Fruit fly (Drosophila melanogaster): Measurements from ENCODE around the gene CG14355.

The CG14355 gene

dm6 chr3R:14151840-14152239, at the start of gene CG14355:
CG14355 (minus strand) TSS chr3R:14151940.
- TF ChIP-seq ovo (GFP tag; optimal IDR thresholded peaks at IDR 0.05), result no peak
- TF ChIP-seq CG11617 (GFP tag; optimal IDR thresholded peaks at IDR 0.05), result no peak
- no peak for TF ChIP-seq tj (GFP tag; optimal IDR thresholded peaks at IDR 0.05)
- no peak for TF ChIP-seq CG7101 (tag; optimal IDR thresholded peaks at IDR 0.05)
- no peak for TF ChIP-seq Clk (GFP tag; optimal IDR thresholded peaks at IDR 0.05)
- TF ChIP-seq CG5204 (GFP tag; optimal IDR thresholded peaks at IDR 0.05), result no peak
- no peak for TF ChIP-seq pad (GFP tag; optimal IDR thresholded peaks at IDR 0.05)
- TF ChIP-seq CG7045 (GFP tag; optimal IDR thresholded peaks at IDR 0.05), result no peak
- no peak for TF ChIP-seq Mnt (GFP tag; optimal IDR thresholded peaks at IDR 0.05)
- no peak for TF ChIP-seq toe (GFP tag; optimal IDR thresholded peaks at IDR 0.05)
- no peak for TF ChIP-seq cic (GFP tag; optimal IDR thresholded peaks at IDR 0.05)
- no peak for TF ChIP-seq CG1620 (GFP tag; optimal IDR thresholded peaks at IDR 0.05)
- no peak for TF ChIP-seq Hr96 (GFP tag; optimal IDR thresholded peaks at IDR 0.05)
- no peak for TF ChIP-seq Crg-1 (GFP tag; optimal IDR thresholded peaks at IDR 0.05)

dm6 chr3R:14162176-14162759, 10.5 kb upstream of the CG14355 start, which contains the start of gene CG3199:
CG3199 (plus strand) TSS chr3R:14162709.
- no peak for TF ChIP-seq tj (GFP tag; optimal IDR thresholded peaks at IDR 0.05)
- TF ChIP-seq Clk (GFP tag; optimal IDR thresholded peaks at IDR 0.05), result no peak
- TF ChIP-seq toe (GFP tag; optimal IDR thresholded peaks at IDR 0.05), result no peak
- TF ChIP-seq ovo (GFP tag; optimal IDR thresholded peaks at IDR 0.05), result no peak
- TF ChIP-seq CG14711 (tag; optimal IDR thresholded peaks at IDR 0.05), result no peak
- no peak for TF ChIP-seq pad (GFP tag; optimal IDR thresholded peaks at IDR 0.05)
- no peak for TF ChIP-seq Crg-1 (GFP tag; optimal IDR thresholded peaks at IDR 0.05)
- TF ChIP-seq cic (GFP tag; optimal IDR thresholded peaks at IDR 0.05), result no peak
- TF ChIP-seq cnc (optimal IDR thresholded peaks at IDR 0.05), result no peak
- TF ChIP-seq CG7045 (GFP tag; optimal IDR thresholded peaks at IDR 0.05), result no peak
- no peak for TF ChIP-seq CG1620 (GFP tag; optimal IDR thresholded peaks at IDR 0.05)
- TF ChIP-seq CG12768 (GFP tag; optimal IDR thresholded peaks at IDR 0.05), result no peak
- TF ChIP-seq Mnt (GFP tag; optimal IDR thresholded peaks at IDR 0.05), result no peak
- no peak for TF ChIP-seq CG7101 (tag; optimal IDR thresholded peaks at IDR 0.05)
- no peak for TF ChIP-seq Hr96 (GFP tag; optimal IDR thresholded peaks at IDR 0.05)
- no peak for TF ChIP-seq CG33017 (tag; optimal IDR thresholded peaks at IDR 0.05)
- TF ChIP-seq CG11617 (GFP tag; optimal IDR thresholded peaks at IDR 0.05), result no peak
- no peak for TF ChIP-seq kay (GFP tag; ENCODE audit: borderline replicate concordance)
- TF ChIP-seq CG5204 (GFP tag; optimal IDR thresholded peaks at IDR 0.05), result no peak

dm6 chr3R:14160178-14160577, 8.4 kb upstream of the CG14355 start, which contains the start of gene CG31327:
CG31327 (minus strand) TSS chr3R:14160278.
- TF ChIP-seq CG1620 (GFP tag; optimal IDR thresholded peaks at IDR 0.05) (no peak), CG7045 (GFP tag; optimal IDR thresholded peaks at IDR 0.05) (no peak), Clk (GFP tag; optimal IDR thresholded peaks at IDR 0.05) (no peak), pad (GFP tag; optimal IDR thresholded peaks at IDR 0.05) (no peak), bab1 (GFP tag; optimal IDR thresholded peaks at IDR 0.05) (no peak), tj (GFP tag; optimal IDR thresholded peaks at IDR 0.05) (no peak), CG14711 (tag; optimal IDR thresholded peaks at IDR 0.05) (no peak), CG7101 (tag; optimal IDR thresholded peaks at IDR 0.05) (no peak), cic (GFP tag; optimal IDR thresholded peaks at IDR 0.05) (no peak)

dm6 chr3R:14157331-14157730, 5.6 kb upstream of the CG14355 start, which contains the start of gene CG31533:
CG31533 (minus strand) TSS chr3R:14157431.
- TF ChIP-seq Mnt (GFP tag; optimal IDR thresholded peaks at IDR 0.05), result no peak
- no peak for TF ChIP-seq toe (GFP tag; optimal IDR thresholded peaks at IDR 0.05)
- TF ChIP-seq CG7045 (GFP tag; optimal IDR thresholded peaks at IDR 0.05), result no peak
- no peak for TF ChIP-seq pad (GFP tag; optimal IDR thresholded peaks at IDR 0.05)
- no peak for TF ChIP-seq CG12768 (GFP tag; optimal IDR thresholded peaks at IDR 0.05)
- no peak for TF ChIP-seq CG1620 (GFP tag; optimal IDR thresholded peaks at IDR 0.05)
- TF ChIP-seq tj (GFP tag; optimal IDR thresholded peaks at IDR 0.05), result no peak
- no peak for TF ChIP-seq Clk (GFP tag; optimal IDR thresholded peaks at IDR 0.05)

- no peak for TF ChIP-seq pad (GFP tag; optimal IDR thresholded peaks at IDR 0.05)
- TF ChIP-seq cic (GFP tag; optimal IDR thresholded peaks at IDR 0.05), result no peak
- TF ChIP-seq CG33017 (tag; optimal IDR thresholded peaks at IDR 0.05), result no peak
- TF ChIP-seq kay (GFP tag; ENCODE audit: borderline replicate concordance), result no peak
- no peak for TF ChIP-seq tj (GFP tag; optimal IDR thresholded peaks at IDR 0.05)
- TF ChIP-seq CG11617 (GFP tag; optimal IDR thresholded peaks at IDR 0.05), result no peak
- TF ChIP-seq ovo (GFP tag; optimal IDR thresholded peaks at IDR 0.05), result no peak
- TF ChIP-seq CG7101 (tag; optimal IDR thresholded peaks at IDR 0.05), result no peak
- no peak for TF ChIP-seq CG5204 (GFP tag; optimal IDR thresholded peaks at IDR 0.05)
- TF ChIP-seq bab1 (GFP tag; optimal IDR thresholded peaks at IDR 0.05), result no peak
- no peak for TF ChIP-seq Clk (GFP tag; optimal IDR thresholded peaks at IDR 0.05)
- no peak for TF ChIP-seq CG1620 (GFP tag; optimal IDR thresholded peaks at IDR 0.05)
- TF ChIP-seq toe (GFP tag; optimal IDR thresholded peaks at IDR 0.05), result no peak
- TF ChIP-seq cnc (optimal IDR thresholded peaks at IDR 0.05), result no peak
- no peak for TF ChIP-seq CG12768 (GFP tag; optimal IDR thresholded peaks at IDR 0.05)
- TF ChIP-seq CG14711 (tag; optimal IDR thresholded peaks at IDR 0.05), result no peak
- no peak for TF ChIP-seq Mnt (GFP tag; optimal IDR thresholded peaks at IDR 0.05)
- TF ChIP-seq Crg-1 (GFP tag; optimal IDR thresholded peaks at IDR 0.05), result no peak
- no peak for TF ChIP-seq Hr96 (GFP tag; optimal IDR thresholded peaks at IDR 0.05)
- TF ChIP-seq CG7045 (GFP tag; optimal IDR thresholded peaks at IDR 0.05), result no peak
Observed at dm6 chr3R:14154341-14154740, 2.6 kb upstream of the CG14355 start, which contains the start of gene CG44215. CG44215 (minus strand) TSS chr3R:14154441.

dm6 chr3R:14153729-14154128, 2.0 kb upstream of the CG14355 start, which contains the start of gene Recs1:
Recs1 (minus strand) TSS chr3R:14153829.
- no peak for TF ChIP-seq CG11617 (GFP tag; optimal IDR thresholded peaks at IDR 0.05)
- TF ChIP-seq Mnt (GFP tag; optimal IDR thresholded peaks at IDR 0.05), result no peak
- no peak for TF ChIP-seq CG7101 (tag; optimal IDR thresholded peaks at IDR 0.05)
- no peak for TF ChIP-seq bab1 (GFP tag; optimal IDR thresholded peaks at IDR 0.05)
- no peak for TF ChIP-seq pad (GFP tag; optimal IDR thresholded peaks at IDR 0.05)
- TF ChIP-seq Clk (GFP tag; optimal IDR thresholded peaks at IDR 0.05), result no peak
- TF ChIP-seq CG12768 (GFP tag; optimal IDR thresholded peaks at IDR 0.05), result no peak
- TF ChIP-seq tj (GFP tag; optimal IDR thresholded peaks at IDR 0.05), result no peak
- no peak for TF ChIP-seq CG5204 (GFP tag; optimal IDR thresholded peaks at IDR 0.05)
- TF ChIP-seq cnc (optimal IDR thresholded peaks at IDR 0.05), result no peak
- no peak for TF ChIP-seq ovo (GFP tag; optimal IDR thresholded peaks at IDR 0.05)
- no peak for TF ChIP-seq Hr96 (GFP tag; optimal IDR thresholded peaks at IDR 0.05)
- TF ChIP-seq CG1620 (GFP tag; optimal IDR thresholded peaks at IDR 0.05), result no peak
- no peak for TF ChIP-seq CG33017 (tag; optimal IDR thresholded peaks at IDR 0.05)
- TF ChIP-seq toe (GFP tag; optimal IDR thresholded peaks at IDR 0.05), result no peak
- TF ChIP-seq kay (GFP tag; ENCODE audit: borderline replicate concordance), result no peak
- no peak for TF ChIP-seq cic (GFP tag; optimal IDR thresholded peaks at IDR 0.05)
- no peak for TF ChIP-seq CG7045 (GFP tag; optimal IDR thresholded peaks at IDR 0.05)

Measured in whole organism, adult.